Worm (Caenorhabditis elegans) whole organism, L4 larva: ENCODE results near the gene T16A9.3.
A peak's percentile ranks its signal among the peaks of the same experiment; 100 is the strongest.
"Not testable (repeated sequence)": the region's sequence is repeated elsewhere in the genome, so short reads cannot be mapped to it uniquely, and the experiment has no call there.

ENCODE experiments used
- D1046.2 ChIP-seq: fragments of 200-800 bp; sonication (Bioruptor generic); IDR thresholded peaks from 2 replicates; pipeline ENCODE4 v1.3.6; 2022; ENCODE audit warnings: missing genetic modification characterization, missing compliant biosample characterization
- F26F4.8 ChIP-seq: fragments of 200-800 bp; sonication (Bioruptor generic); conservative IDR thresholded peaks from 2 replicates; pipeline ENCODE4 v1.3.6; 2022; ENCODE audit warnings: missing genetic modification characterization, missing compliant biosample characterization
- F44E2.7 ChIP-seq: fragments of 200-800 bp; sonication (Bioruptor generic); IDR thresholded peaks from 2 replicates; pipeline ENCODE4 v2.1.2; 2022; ENCODE audit warnings: missing genetic modification characterization, missing compliant biosample characterization
- T26A8.4 ChIP-seq: fragments of 200-800 bp; sonication (Bioruptor generic); IDR thresholded peaks from 2 replicates; pipeline ENCODE4 v1.3.6; 2022; ENCODE audit warnings: missing genetic modification characterization, missing compliant biosample characterization
- Y105C5A.15 ChIP-seq: fragments of 200-800 bp; sonication (Bioruptor generic); IDR thresholded peaks from 2 replicates; pipeline ENCODE4 v1.3.6; 2022; ENCODE audit warnings: missing genetic modification characterization, missing compliant biosample characterization
- Y48G9A.11 ChIP-seq: fragments of 200-800 bp; sonication (Bioruptor generic); IDR thresholded peaks from 2 replicates; pipeline ENCODE4 v1.3.6; 2022; ENCODE audit warnings: missing genetic modification reagents, missing genetic modification characterization, missing compliant biosample characterization
- ZK546.5 ChIP-seq, 2 experiments: sonication (generic microtip); optimal IDR thresholded peaks; 2 replicates each; lab custom pipeline; 2017; ENCODE audit warnings: missing biosample characterization in 2 of 2, missing genetic modification characterization in 2 of 2
- arid-1 ChIP-seq: fragments of 200-800 bp; sonication (Bioruptor generic); conservative IDR thresholded peaks from 2 replicates; pipeline ENCODE4 v1.3.6; 2022; ENCODE audit warnings: missing genetic modification reagents, missing genetic modification characterization, missing compliant biosample characterization
- ceh-20 ChIP-seq: fragments of 200-800 bp; sonication (Bioruptor generic); IDR thresholded peaks from 2 replicates; pipeline ENCODE4 v1.3.6; 2022; ENCODE audit warnings: missing genetic modification reagents, missing genetic modification characterization, missing compliant biosample characterization
- ceh-28 ChIP-seq: fragments of 150-350 bp; optimal IDR thresholded peaks from 2 replicates; lab custom pipeline; 2014; ENCODE audit warnings: missing biosample characterization, missing genetic modification reagents, missing genetic modification characterization
- ceh-44 ChIP-seq: fragments of 200-800 bp; sonication (Bioruptor generic); IDR thresholded peaks from 2 replicates; pipeline ENCODE4 v1.3.6; 2022; ENCODE audit warnings: missing genetic modification reagents, missing genetic modification characterization, missing compliant biosample characterization
- ctbp-1 ChIP-seq: fragments of 200-800 bp; sonication (Bioruptor generic); IDR thresholded peaks from 2 replicates; pipeline ENCODE4 v1.3.6; 2022; ENCODE audit warnings: missing genetic modification reagents, missing genetic modification characterization, missing compliant biosample characterization
- daf-8 ChIP-seq: fragments of 200-800 bp; sonication (Bioruptor generic); IDR thresholded peaks from 2 replicates; pipeline ENCODE4 v1.3.6; 2022; ENCODE audit warnings: missing genetic modification characterization, missing compliant biosample characterization
- dmd-6 ChIP-seq: fragments of 200-800 bp; sonication (Bioruptor generic); IDR thresholded peaks from 2 replicates; pipeline ENCODE4 v1.3.6; 2022; ENCODE audit warnings: missing genetic modification reagents, missing genetic modification characterization, missing compliant biosample characterization
- dmd-8 ChIP-seq: fragments of 200-800 bp; sonication (Bioruptor generic); IDR thresholded peaks from 2 replicates; pipeline ENCODE4 v1.3.6; 2022; ENCODE audit warnings: missing genetic modification characterization, missing compliant biosample characterization
- dmd-9 ChIP-seq: fragments of 200-800 bp; sonication (Bioruptor generic); IDR thresholded peaks from 2 replicates; pipeline ENCODE4 v1.3.6; 2022; ENCODE audit warnings: missing genetic modification reagents, missing genetic modification characterization, missing compliant biosample characterization
- duxl-1 ChIP-seq: sonication (generic microtip); optimal IDR thresholded peaks from 2 replicates; lab custom pipeline; 2016; ENCODE audit warnings: mild to moderate bottlenecking, missing genetic modification characterization, moderate library complexity, missing compliant biosample characterization; ENCODE audit not compliant: poor library complexity
- egl-27 ChIP-seq: sonication (generic microtip); optimal IDR thresholded peaks from 3 replicates; lab custom pipeline; 2017; ENCODE audit warnings: missing biosample characterization, missing genetic modification reagents, missing genetic modification characterization
- egl-43 ChIP-seq: fragments of 200-800 bp; sonication (Bioruptor generic); IDR thresholded peaks from 2 replicates; pipeline ENCODE4 v1.3.6; 2022; ENCODE audit warnings: missing genetic modification reagents, missing genetic modification characterization, missing compliant biosample characterization
- hif-1 ChIP-seq, 2 experiments: sonication (generic microtip); optimal IDR thresholded peaks; 2 replicates each; lab custom pipeline; 2016 to 2017; ENCODE audit warnings: missing compliant biosample characterization in 2 of 2, missing genetic modification characterization in 2 of 2, missing genetic modification reagents in 2 of 2, missing genotype in 2 of 2, mild to moderate bottlenecking in 1 of 2
- hmg-1.1 ChIP-seq: fragments of 200-800 bp; sonication (Bioruptor generic); IDR thresholded peaks from 2 replicates; pipeline ENCODE4 v1.3.6; 2022; ENCODE audit warnings: missing genetic modification reagents, missing genetic modification characterization, missing compliant biosample characterization
- lim-7 ChIP-seq: fragments of 200-800 bp; sonication (Bioruptor generic); IDR thresholded peaks from 2 replicates; pipeline ENCODE4 v1.3.6; 2022; ENCODE audit warnings: missing genetic modification characterization, missing compliant biosample characterization
- lin-38 ChIP-seq: fragments of 200-800 bp; sonication (Bioruptor generic); IDR thresholded peaks from 2 replicates; pipeline ENCODE4 v1.3.6; 2022; ENCODE audit warnings: missing genetic modification reagents, missing genetic modification characterization, missing compliant biosample characterization
- madf-5 ChIP-seq, 2 experiments: fragments of 200-800 bp; sonication (Bioruptor generic); IDR thresholded peaks; 2 replicates each; pipeline ENCODE4 v1.3.6; 2022; ENCODE audit warnings: missing compliant biosample characterization in 2 of 2, missing genetic modification characterization in 2 of 2
- madf-9 ChIP-seq: fragments of 200-800 bp; sonication (Bioruptor generic); conservative IDR thresholded peaks from 2 replicates; pipeline ENCODE4 v1.3.6; 2022; ENCODE audit warnings: missing genetic modification reagents, missing genetic modification characterization, missing compliant biosample characterization
- mdt-29 ChIP-seq: fragments of 200-800 bp; sonication (Bioruptor generic); IDR thresholded peaks from 2 replicates; pipeline ENCODE4 v1.3.6; 2022; ENCODE audit warnings: missing genetic modification reagents, missing genetic modification characterization, missing compliant biosample characterization
- mxl-2 ChIP-seq: fragments of 200-800 bp; sonication (Bioruptor generic); conservative IDR thresholded peaks from 2 replicates; pipeline ENCODE4 v1.3.6; 2022; ENCODE audit warnings: missing genetic modification reagents, missing genetic modification characterization, missing compliant biosample characterization
- nhr-28 ChIP-seq: fragments of 150-350 bp; optimal IDR thresholded peaks from 2 replicates; lab custom pipeline; 2014; ENCODE audit warnings: missing biosample characterization, missing genetic modification characterization
- nhr-41 ChIP-seq: fragments of 200-800 bp; sonication (Bioruptor generic); IDR thresholded peaks from 2 replicates; pipeline ENCODE4 v1.3.6; 2022; ENCODE audit warnings: missing genetic modification reagents, missing genetic modification characterization, missing compliant biosample characterization
- nhr-42 ChIP-seq: fragments of 200-800 bp; sonication (Bioruptor generic); IDR thresholded peaks from 2 replicates; pipeline ENCODE4 v1.3.6; 2022; ENCODE audit warnings: missing genetic modification characterization, missing compliant biosample characterization
- nhr-6 ChIP-seq: fragments of 150-350 bp; optimal IDR thresholded peaks from 2 replicates; lab custom pipeline; 2014; ENCODE audit warnings: missing biosample characterization, missing genetic modification characterization
- pha-4 ChIP-seq, 2 experiments: fragments of 150-350 bp in 1 of 2; fragments of 200-800 bp in 1 of 2; sonication (Bioruptor generic) in 1 of 2; IDR thresholded peaks in 1 of 2; optimal IDR thresholded peaks in 1 of 2; 2 replicates each; pipeline versions ENCODE4 v1.3.6 to Lab custom; 2014 to 2022; ENCODE audit warnings: missing genetic modification characterization in 2 of 2, missing genetic modification reagents in 2 of 2, missing biosample characterization in 1 of 2, missing compliant biosample characterization in 1 of 2
- php-3 ChIP-seq: fragments of 200-800 bp; sonication (Bioruptor generic); IDR thresholded peaks from 2 replicates; pipeline ENCODE4 v1.3.6; 2022; ENCODE audit warnings: missing genetic modification reagents, missing genetic modification characterization, missing compliant biosample characterization
- saeg-2 ChIP-seq: fragments of 200-800 bp; sonication (Bioruptor generic); IDR thresholded peaks from 2 replicates; pipeline ENCODE4 v1.3.6; 2022; ENCODE audit warnings: missing genetic modification reagents, missing genetic modification characterization, missing compliant biosample characterization
- set-16 ChIP-seq: fragments of 200-800 bp; sonication (Bioruptor generic); IDR thresholded peaks from 2 replicates; pipeline ENCODE4 v1.3.6; 2022; ENCODE audit warnings: missing genetic modification reagents, missing genetic modification characterization, missing compliant biosample characterization
- snpc-1.2 ChIP-seq: fragments of 200-800 bp; sonication (Bioruptor generic); IDR thresholded peaks from 2 replicates; pipeline ENCODE4 v1.3.6; 2022; ENCODE audit warnings: missing genetic modification reagents, missing genetic modification characterization, missing compliant biosample characterization
- tra-1 ChIP-seq: fragments of 200-800 bp; sonication (Bioruptor generic); IDR thresholded peaks from 2 replicates; pipeline ENCODE4 v1.3.6; 2022; ENCODE audit warnings: missing genetic modification reagents, missing genetic modification characterization, missing compliant biosample characterization
- vab-7 ChIP-seq: fragments of 200-800 bp; sonication (Bioruptor generic); IDR thresholded peaks from 2 replicates; pipeline ENCODE4 v1.3.6; 2022; ENCODE audit warnings: missing genetic modification reagents, missing genetic modification characterization, missing compliant biosample characterization

T16A9.3 gene

DNA sequence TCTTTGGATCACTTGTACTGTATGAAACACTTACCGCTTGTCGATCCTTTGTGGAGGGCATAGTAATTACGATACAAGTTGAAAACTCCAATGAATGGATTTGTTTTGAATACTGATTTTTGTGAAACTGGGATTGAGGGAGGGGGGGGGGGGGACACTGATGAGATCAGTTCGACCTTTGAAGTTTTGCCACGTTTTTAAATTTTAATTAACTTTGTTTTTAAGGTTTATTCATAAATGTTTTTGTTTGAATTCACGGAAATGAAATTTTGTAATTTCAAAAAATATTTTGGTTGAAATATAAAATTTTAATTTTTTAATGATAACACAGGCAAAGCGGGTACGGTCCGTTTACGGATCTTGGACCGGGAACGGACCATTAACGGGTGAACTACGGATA is 30.6 kb downstream of the T16A9.3 start, which contains the start of gene ent-3:
Gene ent-3 (minus strand): TSS at position 101 of the 400 bp plus-strand sequence.
- no peak for TF ChIP-seq D1046.2 (GFP tag; lab: Robert Waterston, UW)
- no peak for TF ChIP-seq ceh-28 (tag; lab: Kevin White, UChicago)
- TF ChIP-seq nhr-41: no peak
- TF ChIP-seq ZK546.5 (tag; optimal IDR thresholded peaks at IDR 0.05; lab: Kevin White, UChicago): no peak
- TF ChIP-seq mxl-2 (GFP tag; lab: Robert Waterston, UW): no peak
- no peak for TF ChIP-seq duxl-1
- no peak for TF ChIP-seq dmd-9 (GFP tag; lab: Robert Waterston, UW)
- TF ChIP-seq nhr-28 (tag; lab: Kevin White, UChicago): no peak
- TF ChIP-seq nhr-42: no peak
- TF ChIP-seq egl-27 (tag; lab: Kevin White, UChicago): no peak
- TF ChIP-seq madf-5 (GFP tag; IDR thresholded peaks at IDR 0.05; lab: Robert Waterston, UW): no peak
- TF ChIP-seq nhr-6 (tag; lab: Kevin White, UChicago): no peak
- no peak for TF ChIP-seq hif-1 (tag; optimal IDR thresholded peaks at IDR 0.05; lab: Kevin White, UChicago)
- TF ChIP-seq lim-7 (GFP tag; lab: Robert Waterston, UW): no peak

- TF ChIP-seq mxl-2 (GFP tag; lab: Robert Waterston, UW) (0 out of 2 replicates have a peak, but pooled peaks have one; percentile 40), T26A8.4 (GFP tag; lab: Robert Waterston, UW) (peak; percentile 52; the same call in 1 of the 2 replicates), mdt-29 (GFP tag; lab: Robert Waterston, UW) (peak; percentile 56; the same call in 1 of the 2 replicates), madf-5 (GFP tag; IDR thresholded peaks at IDR 0.05; lab: Robert Waterston, UW) (peak; percentile 33 to 77; a peak in 2 of 4 replicates), dmd-6 (GFP tag; lab: Robert Waterston, UW) (0 out of 2 replicates have a peak, but pooled peaks have one; percentile 35), hmg-1.1 (peak; percentile 24; the same call in 1 of the 2 replicates), lin-38 (GFP tag; lab: Robert Waterston, UW) (peak; percentile 82), snpc-1.2 (GFP tag; lab: Robert Waterston, UW) (peak; percentile 84), F26F4.8 (GFP tag; lab: Robert Waterston, UW) (peak; percentile 92), set-16 (GFP tag; lab: Robert Waterston, UW) (peak; percentile 56), php-3 (GFP tag; lab: Robert Waterston, UW) (peak; percentile 53; the same call in 1 of the 2 replicates), saeg-2 (GFP tag; lab: Robert Waterston, UW) (0 out of 2 replicates have a peak, but pooled peaks have one; percentile 46), ceh-20 (0 out of 2 replicates have a peak, but pooled peaks have one; percentile 28), nhr-42 (0 out of 2 replicates have a peak, but pooled peaks have one; percentile 65), ctbp-1 (GFP tag; lab: Robert Waterston, UW) (peak; percentile 78), Y48G9A.11 (GFP tag; lab: Robert Waterston, UW) (peak; percentile 81), ceh-44 (GFP tag; lab: Robert Waterston, UW) (peak; percentile 64; the same call in 1 of the 2 replicates), F44E2.7 (GFP tag; lab: Robert Waterston, UW) (peak; percentile 59; the same call in 1 of the 2 replicates), lim-7 (GFP tag; lab: Robert Waterston, UW) (peak; percentile 89), pha-4 (GFP tag; IDR thresholded peaks at IDR 0.05; lab: Robert Waterston, UW) (peak; percentile 75), madf-9 (peak; percentile 59; the same call in 1 of the 2 replicates), egl-43 (GFP tag; lab: Robert Waterston, UW) (peak; percentile 93), D1046.2 (GFP tag; lab: Robert Waterston, UW) (peak; percentile 86; the same call in 1 of the 2 replicates), Y105C5A.15 (GFP tag; lab: Robert Waterston, UW) (0 out of 2 replicates have a peak, but pooled peaks have one; percentile 47), nhr-41 (peak; percentile 26; the same call in 1 of the 2 replicates), dmd-8 (GFP tag; lab: Robert Waterston, UW) (peak; percentile 78), vab-7 (GFP tag; lab: Robert Waterston, UW) (peak; percentile 64), daf-8 (0 out of 2 replicates have a peak, but pooled peaks have one; percentile 33), arid-1 (GFP tag; lab: Robert Waterston, UW) (peak; percentile 72), tra-1 (GFP tag; lab: Robert Waterston, UW) (peak; percentile 49; the same call in 1 of the 2 replicates)
- TF ChIP-seq pha-4 (tag; optimal IDR thresholded peaks at IDR 0.05; lab: Kevin White, UChicago): not testable (repeated sequence)
These were observed 32.1 kb downstream of the T16A9.3 start for ce11 chrV:14237447-14237846.
